Fruit fly (Drosophila melanogaster) whole organism, embryonic: Measurements from ENCODE around the gene CG14015.

Experiments
- CG11456 ChIP-seq: fragments of 200-800 bp; sonication (Bioruptor generic); IDR thresholded peaks from 3 replicates; pipeline ENCODE4 v1.3.6; 2022; ENCODE audit warnings: missing biosample characterization, missing genetic modification characterization
- CG17829 ChIP-seq: fragments of 200-800 bp; optimal IDR thresholded peaks from 2 replicates; lab custom pipeline; 2019; ENCODE audit warnings: missing biosample characterization, mild to moderate bottlenecking, missing genetic modification characterization, moderate library complexity
- CG1792 ChIP-seq: fragments of 200-800 bp; sonication (Bioruptor generic); optimal IDR thresholded peaks from 2 replicates; lab custom pipeline; 2016; ENCODE audit warnings: missing biosample characterization, missing genetic modification characterization
- YL-1 ChIP-seq: fragments of 200-800 bp; sonication (Bioruptor generic); optimal IDR thresholded peaks from 3 replicates; lab custom pipeline; 2017; ENCODE audit warnings: missing biosample characterization, mild to moderate bottlenecking, missing genetic modification characterization
- slbo ChIP-seq: fragments of 200-800 bp; sonication (Bioruptor generic); IDR thresholded peaks from 2 replicates; pipeline ENCODE4 v1.3.6; 2022; ENCODE audit warnings: missing biosample characterization, missing genetic modification characterization
- slp2 ChIP-seq: fragments of 200-800 bp; sonication (Bioruptor generic); optimal IDR thresholded peaks from 2 replicates; lab custom pipeline; 2016; ENCODE audit warnings: missing biosample characterization, missing genetic modification characterization

dm6 chr2L:5525723-5526122 is 13.3 kb downstream of the CG14015 start, which contains the start of gene Cap-D3:
- TF ChIP-seq slbo (GFP tag; lab: Robert Waterston, UW) (0 out of 2 replicates have a peak, but pooled peaks have one; percentile 9), YL-1 (no peak), CG1792 (GFP tag; lab: Kevin White, UChicago) (no peak), CG17829 (tag; lab: Kevin White, UChicago) (no peak), CG11456 (GFP tag; lab: Robert Waterston, UW) (no peak), slp2 (GFP tag; lab: Kevin White, UChicago) (no peak)
